Worm (Caenorhabditis elegans) whole organism, L1 larva: ENCODE data around the gene dpy-4.

ENCODE experiments used
- C16A3.4 ChIP-seq: fragments of 150-350 bp; optimal IDR thresholded peaks from 2 replicates; lab custom pipeline; 2014; ENCODE audit warnings: missing biosample characterization, missing genetic modification characterization
- F16B12.6 ChIP-seq: fragments of 150-350 bp; optimal IDR thresholded peaks from 2 replicates; lab custom pipeline; 2014; ENCODE audit warnings: missing biosample characterization, missing genetic modification characterization
- alr-1 ChIP-seq: fragments of 200-800 bp; sonication (Bioruptor generic); optimal IDR thresholded peaks from 2 replicates; lab custom pipeline; 2018; ENCODE audit warnings: borderline replicate concordance, mild to moderate bottlenecking, missing genetic modification characterization, missing compliant biosample characterization
- aly-2 ChIP-seq: fragments of 150-350 bp; optimal IDR thresholded peaks from 2 replicates; lab custom pipeline; 2014; ENCODE audit warnings: missing biosample characterization, missing genetic modification characterization
- ceh-8 ChIP-seq: fragments of 200-800 bp; sonication (Bioruptor generic); optimal IDR thresholded peaks from 2 replicates; lab custom pipeline; 2018; ENCODE audit warnings: mild to moderate bottlenecking, missing genetic modification characterization, moderate library complexity, missing compliant biosample characterization
- ceh-82 ChIP-seq, 3 experiments: fragments of 150-350 bp in 1 of 3; sonication (generic microtip) in 2 of 3; optimal IDR thresholded peaks; 2 replicates each; lab custom pipeline; 2014 to 2017; ENCODE audit warnings: missing biosample characterization in 3 of 3, missing genetic modification characterization in 3 of 3
- ceh-88 ChIP-seq: fragments of 200-800 bp; sonication (Bioruptor generic); IDR thresholded peaks from 2 replicates; pipeline ENCODE4 v1.3.6; 2022; ENCODE audit warnings: missing genetic modification characterization, missing compliant biosample characterization
- dpl-1 ChIP-seq, 3 experiments: fragments of 150-350 bp in 2 of 3; sonication (generic microtip) in 1 of 3; optimal IDR thresholded peaks; 2 replicates each; lab custom pipeline; 2014 to 2017; ENCODE audit warnings: missing biosample characterization in 3 of 3, missing genetic modification characterization in 3 of 3, missing genetic modification reagents in 3 of 3
- dsc-1 ChIP-seq: sonication (generic microtip); optimal IDR thresholded peaks from 2 replicates; lab custom pipeline; 2016; ENCODE audit warnings: mild to moderate bottlenecking, missing genetic modification characterization, missing compliant biosample characterization
- efl-1 ChIP-seq, 4 experiments: fragments of 150-350 bp; optimal IDR thresholded peaks in 3 of 4; peaks in 1 of 4; 1 replicate in 1 of 4; 2 replicates in 3 of 4; lab custom pipeline; 2014; ENCODE audit warnings: missing biosample characterization in 2 of 4, missing genetic modification characterization in 2 of 4, missing genetic modification reagents in 2 of 4
- egl-13 ChIP-seq: sonication (generic microtip); optimal IDR thresholded peaks from 2 replicates; lab custom pipeline; 2016; ENCODE audit warnings: missing genotype, missing genetic modification reagents, missing genetic modification characterization, missing compliant biosample characterization
- elt-2 ChIP-seq: sonication (generic microtip); optimal IDR thresholded peaks from 2 replicates; lab custom pipeline; 2016; ENCODE audit warnings: missing genetic modification characterization, mild to moderate bottlenecking, inconsistent platforms, missing compliant biosample characterization, missing genetic modification reagents
- elt-3 ChIP-seq, 6 experiments: fragments of 150-350 bp in 1 of 6; sonication (generic microtip); optimal IDR thresholded peaks; 2 replicates each; lab custom pipeline; 2017 to 2018; ENCODE audit warnings: missing biosample characterization in 6 of 6, missing genetic modification characterization in 6 of 6, inconsistent platforms in 1 of 6
- ets-5 ChIP-seq: fragments of 200-800 bp; sonication (Bioruptor generic); IDR thresholded peaks from 2 replicates; pipeline ENCODE4 v1.3.6; 2022; ENCODE audit warnings: missing genetic modification characterization, missing compliant biosample characterization
- fkh-4 ChIP-seq: sonication (generic microtip); optimal IDR thresholded peaks from 2 replicates; lab custom pipeline; 2016; ENCODE audit warnings: missing compliant biosample characterization, missing genetic modification characterization, borderline replicate concordance
- fos-1 ChIP-seq: fragments of 150-350 bp; optimal IDR thresholded peaks from 2 replicates; lab custom pipeline; 2014; ENCODE audit warnings: missing biosample characterization, missing genetic modification characterization
- grh-1 ChIP-seq: fragments of 200-800 bp; sonication (Bioruptor generic); IDR thresholded peaks from 2 replicates; pipeline ENCODE4 v1.3.6; 2022; ENCODE audit warnings: missing genetic modification reagents, missing genetic modification characterization, missing compliant biosample characterization
- hlh-17 ChIP-seq: fragments of 200-800 bp; sonication (Bioruptor generic); optimal IDR thresholded peaks from 2 replicates; lab custom pipeline; 2018; ENCODE audit warnings: missing genetic modification characterization, mild to moderate bottlenecking, missing compliant biosample characterization, moderate library complexity, borderline replicate concordance
- irx-1 ChIP-seq: sonication (generic microtip); optimal IDR thresholded peaks from 2 replicates; lab custom pipeline; 2016; ENCODE audit warnings: missing genetic modification characterization, missing compliant biosample characterization
- jun-1 ChIP-seq: fragments of 150-350 bp; optimal IDR thresholded peaks from 2 replicates; lab custom pipeline; 2014; ENCODE audit warnings: missing biosample characterization, missing genetic modification reagents, missing genetic modification characterization
- lin-13 ChIP-seq: fragments of 150-350 bp; optimal IDR thresholded peaks from 2 replicates; lab custom pipeline; 2014; ENCODE audit warnings: missing biosample characterization, missing genetic modification reagents, missing genetic modification characterization
- lin-15B ChIP-seq: fragments of 150-350 bp; sonication (generic microtip); optimal IDR thresholded peaks from 3 replicates; lab custom pipeline; 2014; ENCODE audit warnings: missing biosample characterization, missing genetic modification characterization
- lin-35 ChIP-seq, 2 experiments: fragments of 150-350 bp; optimal IDR thresholded peaks; 2 replicates each; lab custom pipeline; 2014; ENCODE audit warnings: missing biosample characterization in 2 of 2, missing genetic modification characterization in 2 of 2, missing genetic modification reagents in 2 of 2
- lin-39 ChIP-seq: fragments of 150-350 bp; optimal IDR thresholded peaks from 2 replicates; lab custom pipeline; 2014; ENCODE audit warnings: missing biosample characterization, missing genetic modification reagents, missing genetic modification characterization
- lir-3 ChIP-seq: sonication (generic microtip); optimal IDR thresholded peaks from 2 replicates; lab custom pipeline; 2016; ENCODE audit warnings: mild to moderate bottlenecking, missing genetic modification characterization, moderate library complexity, missing compliant biosample characterization; ENCODE audit not compliant: poor library complexity
- mab-9 ChIP-seq: fragments of 200-800 bp; sonication (Bioruptor generic); IDR thresholded peaks from 2 replicates; pipeline ENCODE4 v1.3.6; 2022; ENCODE audit warnings: missing genetic modification reagents, missing genetic modification characterization, missing compliant biosample characterization
- mdl-1 ChIP-seq, 2 experiments: fragments of 150-350 bp; optimal IDR thresholded peaks; 2 replicates each; lab custom pipeline; 2014 to 2017; ENCODE audit warnings: missing biosample characterization in 2 of 2, missing genetic modification characterization in 2 of 2, inconsistent platforms in 1 of 2
- mef-2 ChIP-seq: fragments of 150-350 bp; optimal IDR thresholded peaks from 2 replicates; lab custom pipeline; 2014; ENCODE audit warnings: missing biosample characterization, missing genetic modification characterization
- mep-1 ChIP-seq: fragments of 150-350 bp; optimal IDR thresholded peaks from 2 replicates; lab custom pipeline; 2014; ENCODE audit warnings: missing biosample characterization, missing genetic modification characterization
- nhr-76 ChIP-seq: sonication (generic microtip); optimal IDR thresholded peaks from 2 replicates; lab custom pipeline; 2017; ENCODE audit warnings: missing biosample characterization, missing genetic modification characterization
- nhr-85 ChIP-seq: sonication (generic microtip); peaks from one replicate; lab custom pipeline; 2016; ENCODE audit warnings: missing genetic modification characterization, inconsistent platforms, missing compliant biosample characterization
- pag-3 ChIP-seq: sonication (generic microtip); optimal IDR thresholded peaks from 2 replicates; lab custom pipeline; 2017; ENCODE audit warnings: missing genetic modification characterization, mild to moderate bottlenecking, missing compliant biosample characterization, antibody characterized with exemption, borderline replicate concordance; ENCODE audit not compliant: insufficient read depth
- pqm-1 ChIP-seq: sonication (generic microtip); optimal IDR thresholded peaks from 3 replicates; lab custom pipeline; 2017; ENCODE audit warnings: missing biosample characterization, missing genetic modification characterization
- skn-1 ChIP-seq: fragments of 150-350 bp; optimal IDR thresholded peaks from 2 replicates; lab custom pipeline; 2014; ENCODE audit warnings: missing biosample characterization, missing genetic modification characterization
- snpc-4 ChIP-seq: fragments of 150-350 bp; optimal IDR thresholded peaks from 2 replicates; lab custom pipeline; 2014; ENCODE audit warnings: missing biosample characterization, missing genetic modification characterization
- sox-4 ChIP-seq: sonication (generic microtip); optimal IDR thresholded peaks from 2 replicates; lab custom pipeline; 2016; ENCODE audit warnings: missing genetic modification characterization, missing compliant biosample characterization
- sup-37 ChIP-seq: fragments of 200-800 bp; sonication (Bioruptor generic); optimal IDR thresholded peaks from 2 replicates; lab custom pipeline; 2018; ENCODE audit warnings: mild to moderate bottlenecking, missing genetic modification characterization, missing compliant biosample characterization
- swsn-7 ChIP-seq: sonication (generic microtip); optimal IDR thresholded peaks from 2 replicates; lab custom pipeline; 2016; ENCODE audit warnings: missing genetic modification characterization, missing compliant biosample characterization
- unc-130 ChIP-seq: fragments of 150-350 bp; optimal IDR thresholded peaks from 2 replicates; lab custom pipeline; 2017; ENCODE audit warnings: missing biosample characterization, missing genetic modification characterization, inconsistent platforms
- unc-98 ChIP-seq: fragments of 200-800 bp; sonication (Bioruptor generic); IDR thresholded peaks from 2 replicates; pipeline ENCODE4 v1.3.6; 2022; ENCODE audit warnings: missing genetic modification characterization, missing compliant biosample characterization
- vab-15 ChIP-seq: sonication (generic microtip); optimal IDR thresholded peaks from 2 replicates; lab custom pipeline; 2017; ENCODE audit warnings: missing genotype, mild to moderate bottlenecking, missing genetic modification characterization, missing compliant biosample characterization
- xbp-1 ChIP-seq: sonication (generic microtip); optimal IDR thresholded peaks from 2 replicates; lab custom pipeline; 2016; ENCODE audit warnings: missing genetic modification characterization, missing compliant biosample characterization
- ztf-11 ChIP-seq, 2 experiments: sonication (generic microtip); optimal IDR thresholded peaks; 2 replicates each; lab custom pipeline; 2016 to 2017; ENCODE audit warnings: missing genetic modification characterization in 2 of 2, missing biosample characterization in 1 of 2, missing compliant biosample characterization in 1 of 2
- ztf-4 ChIP-seq: fragments of 150-350 bp; optimal IDR thresholded peaks from 2 replicates; lab custom pipeline; 2014; ENCODE audit warnings: missing biosample characterization, missing genetic modification characterization

dpy-4 gene

ce11 chrIV:15028386-15028785 is 41.8 kb upstream of the dpy-4 start:
- TF ChIP-seq mdl-1 (tag; optimal IDR thresholded peaks at IDR 0.05; lab: Kevin White, UChicago) (no peak), egl-13 (tag; lab: Kevin White, UChicago) (no peak), alr-1 (tag; lab: Kevin White, UChicago) (peak; percentile 79), efl-1 (optimal IDR thresholded peaks at IDR 0.05; lab: Kevin White, UChicago) (no peak), efl-1 (GFP tag; optimal IDR thresholded peaks at IDR 0.05 in 1 of 2; lab: Kevin White, UChicago) (peak in 1 of 2 experiments; percentile 43), ceh-88 (GFP tag; lab: Robert Waterston, UW) (no peak)

- no peak for TF ChIP-seq swsn-7 (tag; lab: Kevin White, UChicago)
- TF ChIP-seq vab-15, result no peak
- TF ChIP-seq egl-13 (tag; lab: Kevin White, UChicago), result no peak
- peak in 1 of 3 experiments; percentile 9 for TF ChIP-seq dpl-1 (GFP tag; optimal IDR thresholded peaks at IDR 0.05; lab: Kevin White, UChicago)
- no peak for TF ChIP-seq skn-1 (tag; lab: Kevin White, UChicago)
- no peak for TF ChIP-seq efl-1 (optimal IDR thresholded peaks at IDR 0.05; lab: Kevin White, UChicago)
- peak; percentile 34 to 40 for TF ChIP-seq efl-1 (GFP tag; optimal IDR thresholded peaks at IDR 0.05 in 1 of 2; lab: Kevin White, UChicago)
- TF ChIP-seq lir-3 (tag; lab: Kevin White, UChicago), result no peak
- no peak for TF ChIP-seq fos-1 (tag; lab: Kevin White, UChicago)
- TF ChIP-seq hlh-17, result no peak
- TF ChIP-seq nhr-76 (tag; lab: Kevin White, UChicago), result no peak
- no peak for TF ChIP-seq fkh-4
These were observed 41.3 kb upstream of the dpy-4 start for ce11 chrIV:15027884-15028283.

DNA sequence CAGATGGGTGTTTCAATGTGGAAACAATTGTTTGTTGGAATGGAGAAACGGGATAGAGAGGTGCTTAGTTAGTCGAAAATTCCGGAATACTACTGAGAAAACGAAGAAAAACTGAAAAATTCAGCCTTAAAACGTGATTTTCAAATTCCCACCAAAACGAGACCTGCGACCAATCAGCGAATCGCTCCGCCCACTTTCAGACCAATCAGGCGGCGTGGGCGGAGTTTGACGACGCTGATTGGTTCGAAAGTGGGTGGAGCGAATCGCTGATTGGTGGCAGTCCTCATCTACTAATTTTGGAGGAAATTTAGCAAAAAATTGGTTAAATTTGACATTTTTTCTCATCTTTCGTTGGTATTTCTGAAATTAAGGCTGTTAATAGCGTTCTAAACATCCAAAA is 40.8 kb upstream of the dpy-4 start:
- TF ChIP-seq elt-2 (tag; lab: Kevin White, UChicago) (no peak), mab-9 (no peak), efl-1 (optimal IDR thresholded peaks at IDR 0.05; lab: Kevin White, UChicago) (no peak), efl-1 (GFP tag; optimal IDR thresholded peaks at IDR 0.05 in 1 of 2; lab: Kevin White, UChicago) (peak in 1 of 2 experiments; percentile 25)

DNA sequence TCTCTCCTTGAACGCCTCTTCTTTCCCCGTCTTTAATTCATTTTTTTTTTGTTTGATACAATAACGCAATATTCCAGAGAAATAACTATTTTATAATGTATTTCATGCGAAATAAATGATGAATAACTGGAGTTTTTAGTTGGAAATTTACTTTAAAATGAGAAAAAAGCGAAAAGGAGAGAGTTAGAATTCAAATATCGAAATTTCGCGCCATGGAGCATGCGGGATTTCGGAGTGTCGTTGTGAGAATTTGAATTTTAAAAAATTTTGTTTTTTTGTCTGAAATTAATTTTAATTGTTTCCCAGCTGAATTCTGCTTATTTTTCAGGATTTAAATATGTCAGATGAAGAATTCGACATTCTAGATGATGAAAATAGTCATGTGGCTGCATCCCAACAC is 38.8 kb upstream of the dpy-4 start, which contains the start of gene fcd-2:
TSS of gene fcd-2 (plus strand) at position 327 of the 400 bp plus-strand sequence.
- TF ChIP-seq lin-15B (tag; lab: Kevin White, UChicago) (peak; percentile 64), snpc-4 (peak; percentile 8), irx-1 (tag; lab: Kevin White, UChicago) (no peak), F16B12.6 (tag; lab: Kevin White, UChicago) (peak; percentile 58), dpl-1 (GFP tag; optimal IDR thresholded peaks at IDR 0.05; lab: Kevin White, UChicago) (peak; percentile 89 to 93 (median 89)), ceh-8 (GFP tag; lab: Kevin White, UChicago) (no peak), unc-130 (tag; lab: Kevin White, UChicago) (no peak), fos-1 (tag; lab: Kevin White, UChicago) (no peak), mef-2 (tag; lab: Kevin White, UChicago) (no peak), mab-9 (no peak), ets-5 (GFP tag; lab: Robert Waterston, UW) (no peak), unc-98 (GFP tag; lab: Robert Waterston, UW) (no peak), nhr-85 (tag; lab: Kevin White, UChicago) (peak; percentile 66), jun-1 (no peak), elt-3 (tag; optimal IDR thresholded peaks at IDR 0.05; lab: Kevin White, UChicago) (no peak), lin-13 (GFP tag; lab: Kevin White, UChicago) (peak; percentile 30), efl-1 (optimal IDR thresholded peaks at IDR 0.05; lab: Kevin White, UChicago) (peak; percentile 92 to 94), efl-1 (GFP tag; optimal IDR thresholded peaks at IDR 0.05 in 1 of 2; lab: Kevin White, UChicago) (peak; percentile 91 to 99), xbp-1 (peak; percentile 59), mep-1 (peak; percentile 79), grh-1 (GFP tag; lab: Robert Waterston, UW) (no peak), ztf-4 (tag; lab: Kevin White, UChicago) (no peak), dsc-1 (peak; percentile 0), lin-39 (no peak), hlh-17 (no peak), ceh-82 (tag; optimal IDR thresholded peaks at IDR 0.05; lab: Kevin White, UChicago) (peak in 2 of 3 experiments; percentile 25 to 55), lin-35 (GFP tag; optimal IDR thresholded peaks at IDR 0.05; lab: Kevin White, UChicago) (peak; percentile 89 to 95), sox-4 (tag; lab: Kevin White, UChicago) (no peak), sup-37 (no peak), ztf-11 (tag; optimal IDR thresholded peaks at IDR 0.05; lab: Kevin White, UChicago) (no peak), aly-2 (tag; lab: Kevin White, UChicago) (peak; percentile 18), C16A3.4 (tag; lab: Kevin White, UChicago) (peak; percentile 65), vab-15 (no peak), pqm-1 (tag; lab: Kevin White, UChicago) (no peak), lir-3 (tag; lab: Kevin White, UChicago) (no peak), pag-3 (tag; lab: Kevin White, UChicago) (no peak)
